Fruit fly (Drosophila melanogaster) whole organism, pupa: Measurements from ENCODE around the gene CG12984.

ENCODE experiments used
- CG10348 ChIP-seq: fragments of 200-800 bp; sonication (Bioruptor generic); IDR thresholded peaks from 2 replicates; pipeline ENCODE4 v1.3.6; 2022; ENCODE audit warnings: missing biosample characterization, missing genetic modification characterization
- CG8301 ChIP-seq: fragments of 200-800 bp; sonication (Bioruptor generic); optimal IDR thresholded peaks from 2 replicates; lab custom pipeline; 2018; ENCODE audit warnings: missing biosample characterization, mild to moderate bottlenecking, missing genetic modification characterization
- Ets98B ChIP-seq: fragments of 200-800 bp; sonication (Bioruptor generic); IDR thresholded peaks from 2 replicates; pipeline ENCODE4 v1.3.6; 2022; ENCODE audit warnings: missing biosample characterization, missing genetic modification characterization

- peak; percentile 81 for TF ChIP-seq CG8301 (tag; lab: Kevin White, UChicago)
- no peak for TF ChIP-seq CG10348 (GFP tag; lab: Robert Waterston, UW)
- no peak for TF ChIP-seq Ets98B (GFP tag; lab: Robert Waterston, UW)
These were observed 4.5 kb upstream of the CG12984 start for dm6 chr3L:20986929-20987363.
